Fruit fly (Drosophila melanogaster) S2 (cell line): ENCODE data around the gene CG17549.

ENCODE experiments used
- CG8478 ChIP-seq: fragments of >200 bp; optimal IDR thresholded peaks from 2 replicates; lab custom pipeline; 2018
- CTCF ChIP-seq, 2 experiments: fragments of >200 bp; optimal IDR thresholded peaks; 2 replicates each; lab custom pipeline; 2018

DNA sequence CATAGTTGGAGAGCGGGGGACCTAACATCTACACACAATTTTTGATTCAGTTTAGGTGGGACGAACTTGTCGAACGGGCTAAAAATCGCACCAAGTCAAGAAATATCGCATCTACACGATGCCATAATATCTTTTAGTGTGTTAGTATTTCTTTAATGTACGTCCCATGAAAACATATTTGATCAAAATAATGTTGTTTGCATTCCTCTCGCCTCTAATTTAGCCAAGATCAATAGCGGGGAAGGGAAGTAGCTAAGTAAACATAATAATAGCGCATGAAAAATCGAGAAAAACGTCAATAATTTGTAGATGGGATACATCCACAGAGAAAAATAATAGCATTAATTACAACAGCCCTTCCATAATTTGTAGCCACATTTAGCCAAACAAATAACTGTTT lies 22.1 kb upstream of the CG17549 start:
- TF ChIP-seq CG8478 (no peak), CTCF (optimal IDR thresholded peaks at IDR 0.05; lab: Kevin White, UChicago) (no peak)
